Worm (Caenorhabditis elegans) whole organism, midembryonic: ENCODE results near the gene F41E6.7.

Experiments used
- T22C8.4 ChIP-seq: fragments of 200-800 bp; sonication (Bioruptor generic); IDR thresholded peaks from 2 replicates; pipeline ENCODE4 v1.3.6; 2022; ENCODE audit warnings: missing genetic modification characterization, missing compliant biosample characterization
- cog-1 ChIP-seq: sonication (generic microtip); optimal IDR thresholded peaks from 2 replicates; lab custom pipeline; 2016; ENCODE audit warnings: missing genetic modification characterization, missing compliant biosample characterization
- flt-1 ChIP-seq: fragments of 200-800 bp; sonication (Bioruptor generic); IDR thresholded peaks from 2 replicates; pipeline ENCODE4 v1.3.6; 2022; ENCODE audit warnings: missing genetic modification characterization, missing compliant biosample characterization
- klf-2 ChIP-seq: fragments of 200-800 bp; sonication (Bioruptor generic); conservative IDR thresholded peaks from 2 replicates; pipeline ENCODE4 v1.3.6; 2022; ENCODE audit warnings: missing genetic modification reagents, missing genetic modification characterization, missing compliant biosample characterization
- med-1 ChIP-seq: sonication (generic microtip); optimal IDR thresholded peaks from 2 replicates; lab custom pipeline; 2017; ENCODE audit warnings: missing genetic modification characterization, mild to moderate bottlenecking, missing compliant biosample characterization, antibody characterized with exemption, missing genetic modification reagents; ENCODE audit not compliant: insufficient read depth
- ref-1 ChIP-seq: fragments of 200-800 bp; sonication (Bioruptor generic); conservative IDR thresholded peaks from 2 replicates; pipeline ENCODE4 v1.3.6; 2022; ENCODE audit warnings: missing genetic modification reagents, missing genetic modification characterization, missing compliant biosample characterization
- tab-1 ChIP-seq: fragments of 200-800 bp; sonication (Bioruptor generic); IDR thresholded peaks from 2 replicates; pipeline ENCODE4 v1.3.6; 2022; ENCODE audit warnings: missing genetic modification characterization, missing compliant biosample characterization
- ztf-23 ChIP-seq: fragments of 200-800 bp; sonication (Bioruptor generic); IDR thresholded peaks from 2 replicates; pipeline ENCODE4 v1.3.6; 2022; ENCODE audit warnings: missing genetic modification reagents, missing genetic modification characterization, missing compliant biosample characterization
- ztf-29 ChIP-seq: fragments of 200-800 bp; sonication (Bioruptor generic); IDR thresholded peaks from 2 replicates; pipeline ENCODE4 v1.3.6; 2022; ENCODE audit warnings: missing genetic modification reagents, missing genetic modification characterization, missing compliant biosample characterization

The F41E6.7 gene

ce11 chrV:8626406-8626805 lies 27.3 kb upstream of the F41E6.7 start:
- TF ChIP-seq med-1 (GFP tag; lab: Kevin White, UChicago) (no peak), klf-2 (GFP tag; lab: Robert Waterston, UW) (no peak), cog-1 (tag; lab: Kevin White, UChicago) (no peak), flt-1 (GFP tag; lab: Robert Waterston, UW) (no peak)

- TF ChIP-seq tab-1 (GFP tag; lab: Robert Waterston, UW), result no peak
- no peak for TF ChIP-seq ref-1 (GFP tag; lab: Robert Waterston, UW)
- no peak for TF ChIP-seq flt-1 (GFP tag; lab: Robert Waterston, UW)
- no peak for TF ChIP-seq cog-1 (tag; lab: Kevin White, UChicago)
- no peak for TF ChIP-seq med-1 (GFP tag; lab: Kevin White, UChicago)
- TF ChIP-seq ztf-23 (GFP tag; lab: Robert Waterston, UW), result no peak
- TF ChIP-seq ztf-29, result no peak
- TF ChIP-seq T22C8.4 (GFP tag; lab: Robert Waterston, UW), result no peak
- no peak for TF ChIP-seq klf-2 (GFP tag; lab: Robert Waterston, UW)
Measured at ce11 chrV:8623754-8624153, 24.7 kb upstream of the F41E6.7 start, which contains the start of gene F41E6.17. TSS of gene F41E6.17 (plus strand) at chrV:8624101.

ce11 chrV:8622314-8622713 lies 23.2 kb upstream of the F41E6.7 start, which contains the start of gene F41E6.1:
TSS of gene F41E6.1 (plus strand) at chrV:8622614.
- no peak for TF ChIP-seq klf-2 (GFP tag; lab: Robert Waterston, UW)
- no peak for TF ChIP-seq med-1 (GFP tag; lab: Kevin White, UChicago)
- no peak for TF ChIP-seq ztf-23 (GFP tag; lab: Robert Waterston, UW)
- TF ChIP-seq cog-1 (tag; lab: Kevin White, UChicago), result no peak
- no peak for TF ChIP-seq tab-1 (GFP tag; lab: Robert Waterston, UW)
- TF ChIP-seq ref-1 (GFP tag; lab: Robert Waterston, UW), result no peak
- TF ChIP-seq flt-1 (GFP tag; lab: Robert Waterston, UW), result no peak
- no peak for TF ChIP-seq ztf-29
- TF ChIP-seq T22C8.4 (GFP tag; lab: Robert Waterston, UW), result no peak

ce11 chrV:8621213-8621612 lies 22.1 kb upstream of the F41E6.7 start, which contains the start of gene idpc-2:
TSS of gene idpc-2 (minus strand) at chrV:8621313.
- TF ChIP-seq T22C8.4 (GFP tag; lab: Robert Waterston, UW), result no peak
- TF ChIP-seq cog-1 (tag; lab: Kevin White, UChicago), result no peak
- TF ChIP-seq ref-1 (GFP tag; lab: Robert Waterston, UW), result no peak
- TF ChIP-seq klf-2 (GFP tag; lab: Robert Waterston, UW), result no peak
- TF ChIP-seq med-1 (GFP tag; lab: Kevin White, UChicago), result no peak
- no peak for TF ChIP-seq tab-1 (GFP tag; lab: Robert Waterston, UW)
- TF ChIP-seq flt-1 (GFP tag; lab: Robert Waterston, UW), result no peak
- TF ChIP-seq ztf-29, result no peak
- TF ChIP-seq ztf-23 (GFP tag; lab: Robert Waterston, UW), result no peak

ce11 chrV:8618738-8619137 lies 19.6 kb upstream of the F41E6.7 start, which contains the start of gene grd-5:
TSS of gene grd-5 (plus strand) at chrV:8619032.
- TF ChIP-seq cog-1 (tag; lab: Kevin White, UChicago), result no peak
- TF ChIP-seq ztf-23 (GFP tag; lab: Robert Waterston, UW), result no peak
- no peak for TF ChIP-seq flt-1 (GFP tag; lab: Robert Waterston, UW)
- TF ChIP-seq ztf-29, result no peak
- TF ChIP-seq med-1 (GFP tag; lab: Kevin White, UChicago), result no peak
- no peak for TF ChIP-seq ref-1 (GFP tag; lab: Robert Waterston, UW)
- no peak for TF ChIP-seq tab-1 (GFP tag; lab: Robert Waterston, UW)
- no peak for TF ChIP-seq T22C8.4 (GFP tag; lab: Robert Waterston, UW)
- TF ChIP-seq klf-2 (GFP tag; lab: Robert Waterston, UW), result no peak

- no peak for TF ChIP-seq cog-1 (tag; lab: Kevin White, UChicago)
- no peak for TF ChIP-seq klf-2 (GFP tag; lab: Robert Waterston, UW)
- TF ChIP-seq flt-1 (GFP tag; lab: Robert Waterston, UW), result no peak
- no peak for TF ChIP-seq ztf-23 (GFP tag; lab: Robert Waterston, UW)
- TF ChIP-seq ref-1 (GFP tag; lab: Robert Waterston, UW), result no peak
- TF ChIP-seq T22C8.4 (GFP tag; lab: Robert Waterston, UW), result no peak
- TF ChIP-seq ztf-29, result no peak
- TF ChIP-seq med-1 (GFP tag; lab: Kevin White, UChicago), result no peak
- TF ChIP-seq tab-1 (GFP tag; lab: Robert Waterston, UW), result no peak
Measured at ce11 chrV:8615711-8616110, 16.6 kb upstream of the F41E6.7 start.

- TF ChIP-seq T22C8.4 (GFP tag; lab: Robert Waterston, UW) (no peak), ref-1 (GFP tag; lab: Robert Waterston, UW) (no peak), flt-1 (GFP tag; lab: Robert Waterston, UW) (no peak), klf-2 (GFP tag; lab: Robert Waterston, UW) (no peak)
Measured at ce11 chrV:8610633-8611404, 11.7 kb upstream of the F41E6.7 start, which contains the start of gene fip-4. TSS of gene fip-4 (minus strand) at chrV:8611268.

ce11 chrV:8609776-8610529 lies 10.9 kb upstream of the F41E6.7 start:
- TF ChIP-seq ztf-23 (GFP tag; lab: Robert Waterston, UW), result 0 out of 2 replicates have a peak, but pooled peaks have one; percentile 42
- no peak for TF ChIP-seq tab-1 (GFP tag; lab: Robert Waterston, UW)

ce11 chrV:8608483-8608882 lies 9.4 kb upstream of the F41E6.7 start:
- TF ChIP-seq klf-2 (GFP tag; lab: Robert Waterston, UW) (no peak), tab-1 (GFP tag; lab: Robert Waterston, UW) (no peak), med-1 (GFP tag; lab: Kevin White, UChicago) (no peak), ref-1 (GFP tag; lab: Robert Waterston, UW) (no peak)
